ENCODE assay signal across 3 worm cellular contexts in genomic region chrIV:6135592-6135991, ce11.
TF ChIP-seq lines count a peak whose summit lies in the region.

No protein-coding gene starts in this region.

TF ChIP-seq in whole organism, L3 larva, 47 proteins besides CTCF, POLR2A, EP300 and RAD21:
- TF ChIP-seq nfya-1 (tag; optimal IDR thresholded peaks at IDR 0.05; lab: Kevin White, UChicago; ENCODE audit: insufficient read depth) (peak; percentile 66), skn-1 (tag; optimal IDR thresholded peaks at IDR 0.05; lab: Kevin White, UChicago) (no peak)

TF ChIP-seq in whole organism, late embryonic, 69 proteins besides CTCF, POLR2A, EP300 and RAD21:
- TF ChIP-seq nfya-1 (tag; optimal IDR thresholded peaks at IDR 0.05; lab: Kevin White, UChicago) (peak; percentile 60), unc-55 (GFP tag; optimal IDR thresholded peaks at IDR 0.05; lab: Kevin White, UChicago) (peak; percentile 45), ceh-19 (GFP tag; optimal IDR thresholded peaks at IDR 0.05; lab: Kevin White, UChicago) (no peak)
TF ChIP-seq in whole organism, late embryonic: peak in this region for 2.

TF ChIP-seq in whole organism, mixed stage, embryonic, 35 proteins besides CTCF, POLR2A, EP300 and RAD21:
- TF ChIP-seq ces-1 (GFP tag; optimal IDR thresholded peaks at IDR 0.05; lab: Kevin White, UChicago) (no peak), unc-120 (tag; optimal IDR thresholded peaks at IDR 0.05; lab: Kevin White, UChicago; ENCODE audit: poor library complexity, severe bottlenecking) (peak; percentile 65), elt-1 (tag; optimal IDR thresholded peaks at IDR 0.05; lab: Kevin White, UChicago; ENCODE audit: borderline replicate concordance, insufficient read depth) (no peak), zip-8 (tag; optimal IDR thresholded peaks at IDR 0.05; lab: Kevin White, UChicago) (no peak), pha-4 (tag; optimal IDR thresholded peaks at IDR 0.05; lab: Kevin White, UChicago) (no peak), ztf-11 (tag; optimal IDR thresholded peaks at IDR 0.05; lab: Kevin White, UChicago) (no peak), unc-39 (tag; optimal IDR thresholded peaks at IDR 0.05; lab: Kevin White, UChicago) (no peak), ceh-43 (GFP tag; optimal IDR thresholded peaks at IDR 0.05; lab: Kevin White, UChicago) (no peak), nhr-237 (tag; optimal IDR thresholded peaks at IDR 0.05; lab: Kevin White, UChicago) (no peak), sem-2 (GFP tag; optimal IDR thresholded peaks at IDR 0.05; lab: Kevin White, UChicago) (no peak), flh-1 (GFP tag; optimal IDR thresholded peaks at IDR 0.05; lab: Kevin White, UChicago) (no peak), mab-5 (tag; optimal IDR thresholded peaks at IDR 0.05; lab: Kevin White, UChicago) (no peak), elt-3 (tag; optimal IDR thresholded peaks at IDR 0.05; lab: Kevin White, UChicago) (no peak), ceh-39 (tag; optimal IDR thresholded peaks at IDR 0.05; lab: Kevin White, UChicago) (no peak), ham-2 (GFP tag; optimal IDR thresholded peaks at IDR 0.05; lab: Kevin White, UChicago) (no peak), unc-62 (GFP tag; optimal IDR thresholded peaks at IDR 0.05; lab: Kevin White, UChicago) (peak; percentile 65), hlh-1 (tag; optimal IDR thresholded peaks at IDR 0.05; lab: Kevin White, UChicago) (peak; percentile 97), lin-32 (GFP tag; optimal IDR thresholded peaks at IDR 0.05; lab: Kevin White, UChicago) (no peak), drap-1 (GFP tag; optimal IDR thresholded peaks at IDR 0.05; lab: Kevin White, UChicago) (no peak), nhr-12 (tag; optimal IDR thresholded peaks at IDR 0.05; lab: Kevin White, UChicago) (no peak)

Comparison
In these comparisons a context has a peak if more than half of its experiments do, and no peak if none do; other contexts are left out.
1. Of the 9 proteins assayed by ChIP-seq in both whole organism, late embryonic and whole organism, L3 larva: peak only in whole organism, late embryonic: none; only in whole organism, L3 larva: none; in both: nfya-1; in neither: 8.